Fruit fly (Drosophila melanogaster) whole organism, embryonic: Measurements from ENCODE around the gene CG11597.

Experiments
- Bdp1 ChIP-seq: fragments of 200-800 bp; sonication (Bioruptor generic); optimal IDR thresholded peaks from 3 replicates; lab custom pipeline; 2016; ENCODE audit warnings: missing biosample characterization, missing genetic modification characterization
- CG10209 ChIP-seq: fragments of 200-800 bp; sonication (Bioruptor generic); optimal IDR thresholded peaks from 3 replicates; lab custom pipeline; 2017; ENCODE audit warnings: missing biosample characterization, mild to moderate bottlenecking, missing genetic modification characterization, missing genetic modification reagents
- CG10979 ChIP-seq: fragments of 200-800 bp; sonication (Bioruptor generic); optimal IDR thresholded peaks from 2 replicates; lab custom pipeline; 2018; ENCODE audit warnings: missing biosample characterization, mild to moderate bottlenecking, missing genetic modification characterization, moderate library complexity
- CG11093 ChIP-seq: fragments of 200-800 bp; sonication (Bioruptor generic); IDR thresholded peaks from 3 replicates; pipeline ENCODE4 v1.3.6; 2022; ENCODE audit warnings: missing biosample characterization, missing genetic modification characterization
- CG11560 ChIP-seq: fragments of 200-800 bp; sonication (Bioruptor generic); IDR thresholded peaks from 3 replicates; pipeline ENCODE4 v1.3.6; 2022; ENCODE audit warnings: missing biosample characterization, missing genetic modification characterization
- CG1529 ChIP-seq: fragments of 200-800 bp; sonication (Bioruptor generic); optimal IDR thresholded peaks from 3 replicates; lab custom pipeline; 2018; ENCODE audit warnings: missing biosample characterization, missing genetic modification characterization
- CG15601 ChIP-seq: fragments of 200-800 bp; sonication (Bioruptor generic); optimal IDR thresholded peaks from 3 replicates; lab custom pipeline; 2019; ENCODE audit warnings: missing biosample characterization, mild to moderate bottlenecking, missing genetic modification characterization, moderate library complexity
- CG15696 ChIP-seq: fragments of 200-800 bp; sonication (Bioruptor generic); optimal IDR thresholded peaks from 2 replicates; lab custom pipeline; 2019; ENCODE audit warnings: missing biosample characterization, mild to moderate bottlenecking, missing genetic modification characterization, moderate library complexity
- CG17912 ChIP-seq: fragments of 200-800 bp; sonication (Bioruptor generic); optimal IDR thresholded peaks from 2 replicates; lab custom pipeline; 2018; ENCODE audit warnings: missing biosample characterization, mild to moderate bottlenecking, missing genetic modification characterization
- CG2129 ChIP-seq: fragments of 200-800 bp; sonication (Bioruptor generic); IDR thresholded peaks from 2 replicates; pipeline ENCODE4 v1.3.6; 2022; ENCODE audit warnings: missing biosample characterization, missing genetic modification characterization; ENCODE audit not compliant: partially characterized antibody
- CG34224 ChIP-seq: fragments of 200-800 bp; sonication (Bioruptor generic); IDR thresholded peaks from 3 replicates; pipeline ENCODE4 v1.3.6; 2022; ENCODE audit warnings: missing biosample characterization, missing genetic modification characterization; ENCODE audit not compliant: partially characterized antibody
- CG34422 ChIP-seq: fragments of 200-800 bp; sonication (Bioruptor generic); IDR thresholded peaks from 3 replicates; pipeline ENCODE4 v1.3.6; 2022; ENCODE audit warnings: missing biosample characterization, missing genetic modification characterization
- CG4854 ChIP-seq: fragments of 200-800 bp; sonication (Bioruptor generic); optimal IDR thresholded peaks from 2 replicates; lab custom pipeline; 2016; ENCODE audit warnings: missing biosample characterization, missing genetic modification characterization, inconsistent platforms
- CG5180 ChIP-seq: fragments of 200-800 bp; sonication (Bioruptor generic); optimal IDR thresholded peaks from 3 replicates; lab custom pipeline; 2017; ENCODE audit warnings: missing biosample characterization, missing genetic modification characterization, mild to moderate bottlenecking, moderate library complexity, missing genetic modification reagents
- CG6854 ChIP-seq: fragments of 200-800 bp; sonication (Bioruptor generic); optimal IDR thresholded peaks from 3 replicates; lab custom pipeline; 2017; ENCODE audit warnings: missing biosample characterization, mild to moderate bottlenecking, missing genetic modification characterization
- CG7963 ChIP-seq: fragments of 200-800 bp; sonication (Bioruptor generic); IDR thresholded peaks from 3 replicates; pipeline ENCODE4 v1.3.6; 2022; ENCODE audit warnings: missing biosample characterization, missing genetic modification characterization; ENCODE audit not compliant: partially characterized antibody
- CG9609 ChIP-seq: fragments of 200-800 bp; sonication (Bioruptor generic); optimal IDR thresholded peaks from 3 replicates; lab custom pipeline; 2016; ENCODE audit warnings: missing biosample characterization, missing genetic modification characterization
- CG9797 ChIP-seq: fragments of 200-800 bp; sonication (Bioruptor generic); optimal IDR thresholded peaks from 3 replicates; lab custom pipeline; 2018; ENCODE audit warnings: missing biosample characterization, mild to moderate bottlenecking, missing genetic modification characterization
- CG9876 ChIP-seq: fragments of 200-800 bp; sonication (Bioruptor generic); optimal IDR thresholded peaks from 2 replicates; lab custom pipeline; 2016; ENCODE audit warnings: missing biosample characterization, missing genetic modification characterization
- CTCF ChIP-seq: fragments of 200-800 bp; sonication (Bioruptor generic); optimal IDR thresholded peaks from 2 replicates; lab custom pipeline; 2017; ENCODE audit warnings: missing biosample characterization, mild to moderate bottlenecking, missing genetic modification characterization, moderate library complexity
- Dad ChIP-seq: fragments of 200-800 bp; sonication (Bioruptor generic); optimal IDR thresholded peaks from 3 replicates; lab custom pipeline; 2016; ENCODE audit warnings: missing biosample characterization, missing genetic modification characterization
- Drgx ChIP-seq: fragments of 200-800 bp; sonication (Bioruptor generic); IDR thresholded peaks from 2 replicates; pipeline ENCODE4 v1.3.6; 2022; ENCODE audit warnings: missing biosample characterization, missing genetic modification characterization
- HHEX ChIP-seq: fragments of 200-800 bp; sonication (Bioruptor generic); optimal IDR thresholded peaks from 3 replicates; lab custom pipeline; 2017; ENCODE audit warnings: missing biosample characterization, mild to moderate bottlenecking, missing genetic modification characterization, missing genetic modification reagents
- HLH54F ChIP-seq: fragments of 200-800 bp; sonication (Bioruptor generic); optimal IDR thresholded peaks from 3 replicates; lab custom pipeline; 2016; ENCODE audit warnings: missing biosample characterization, missing genetic modification characterization
- Hsf ChIP-seq: fragments of 200-800 bp; sonication (Bioruptor generic); optimal IDR thresholded peaks from 3 replicates; lab custom pipeline; 2016; ENCODE audit warnings: missing biosample characterization, missing genetic modification characterization
- Med ChIP-seq: fragments of 200-800 bp; sonication (Bioruptor generic); peaks from one replicate; lab custom pipeline; 2016; ENCODE audit warnings: missing biosample characterization, missing genetic modification characterization, mild to moderate bottlenecking, inconsistent platforms, moderate library complexity
- Oli ChIP-seq: fragments of 200-800 bp; sonication (Bioruptor generic); optimal IDR thresholded peaks from 2 replicates; lab custom pipeline; 2018; ENCODE audit warnings: missing biosample characterization, mild to moderate bottlenecking, missing genetic modification characterization, moderate library complexity
- Poxn ChIP-seq: fragments of 200-800 bp; sonication (Bioruptor generic); IDR thresholded peaks from 2 replicates; pipeline ENCODE4 v1.3.6; 2022; ENCODE audit warnings: missing biosample characterization, missing genetic modification characterization
- Side ChIP-seq: fragments of 200-800 bp; sonication (Bioruptor generic); optimal IDR thresholded peaks from 2 replicates; lab custom pipeline; 2016; ENCODE audit warnings: missing biosample characterization, missing genetic modification characterization
- Sox100B ChIP-seq: fragments of 200-800 bp; sonication (Bioruptor generic); optimal IDR thresholded peaks from 3 replicates; lab custom pipeline; 2018; ENCODE audit warnings: missing biosample characterization, mild to moderate bottlenecking, missing genetic modification characterization
- Taf1 ChIP-seq: fragments of 200-800 bp; sonication (Bioruptor generic); IDR thresholded peaks from 2 replicates; pipeline ENCODE4 v1.3.6; 2022; ENCODE audit warnings: missing biosample characterization, missing genetic modification characterization
- Trl ChIP-seq, 3 experiments: fragments of >200 bp in 2 of 3; fragments of 200-800 bp in 1 of 3; sonication (Bioruptor generic) in 1 of 3; optimal IDR thresholded peaks; 2 replicates in 1 of 3; 3 replicates in 2 of 3; lab custom pipeline; 2016 to 2017; ENCODE audit warnings: missing biosample characterization in 1 of 3, missing genetic modification characterization in 1 of 3
- Usf ChIP-seq: fragments of 200-800 bp; sonication (Bioruptor generic); optimal IDR thresholded peaks from 2 replicates; lab custom pipeline; 2017; ENCODE audit warnings: missing genotype, missing biosample characterization, missing genetic modification characterization
- Vsx1 ChIP-seq: fragments of 200-800 bp; sonication (Bioruptor generic); optimal IDR thresholded peaks from 2 replicates; lab custom pipeline; 2017; ENCODE audit warnings: missing biosample characterization, mild to moderate bottlenecking, missing genetic modification characterization, missing genetic modification reagents
- bab2 ChIP-seq: fragments of 200-800 bp; sonication (Bioruptor generic); optimal IDR thresholded peaks from 2 replicates; lab custom pipeline; 2016; ENCODE audit warnings: missing biosample characterization, missing genetic modification characterization
- bbx ChIP-seq: fragments of 200-800 bp; sonication (Bioruptor generic); IDR thresholded peaks from 2 replicates; pipeline ENCODE4 v1.3.6; 2022; ENCODE audit warnings: missing biosample characterization, missing genetic modification characterization; ENCODE audit not compliant: partially characterized antibody
- btn ChIP-seq: fragments of 200-800 bp; sonication (Bioruptor generic); optimal IDR thresholded peaks from 2 replicates; lab custom pipeline; 2016; ENCODE audit warnings: missing biosample characterization, missing genetic modification characterization
- cas ChIP-seq: fragments of 200-800 bp; sonication (Bioruptor generic); IDR thresholded peaks from 2 replicates; pipeline ENCODE4 v1.3.6; 2022; ENCODE audit warnings: missing biosample characterization, missing genetic modification characterization
- chif ChIP-seq, 2 experiments: fragments of 200-800 bp; sonication (Bioruptor generic); optimal IDR thresholded peaks; 3 replicates each; lab custom pipeline; 2016; ENCODE audit warnings: missing biosample characterization in 2 of 2, missing genetic modification characterization in 2 of 2
- ems ChIP-seq: fragments of 200-800 bp; sonication (Bioruptor generic); optimal IDR thresholded peaks from 3 replicates; lab custom pipeline; 2016; ENCODE audit warnings: missing biosample characterization, missing genetic modification characterization
- fd102C ChIP-seq: fragments of 200-800 bp; sonication (Bioruptor generic); optimal IDR thresholded peaks from 2 replicates; lab custom pipeline; 2018; ENCODE audit warnings: missing biosample characterization, mild to moderate bottlenecking, missing genetic modification characterization, moderate library complexity
- pnt ChIP-seq: fragments of 200-800 bp; sonication (Bioruptor generic); optimal IDR thresholded peaks from 3 replicates; lab custom pipeline; 2016; ENCODE audit warnings: missing biosample characterization, missing genetic modification characterization
- pzg ChIP-seq: fragments of 200-800 bp; sonication (Bioruptor generic); optimal IDR thresholded peaks from 3 replicates; lab custom pipeline; 2018; ENCODE audit warnings: missing biosample characterization, mild to moderate bottlenecking, missing genetic modification characterization, moderate library complexity
- sens ChIP-seq: fragments of 200-800 bp; sonication (Bioruptor generic); peaks from one replicate; lab custom pipeline; 2016; ENCODE audit warnings: missing biosample characterization, missing genetic modification characterization
- sens-2 ChIP-seq: fragments of 200-800 bp; sonication (Bioruptor generic); IDR thresholded peaks from 2 replicates; pipeline ENCODE4 v1.3.6; 2022; ENCODE audit warnings: missing biosample characterization, missing genetic modification characterization
- shn ChIP-seq: fragments of 200-800 bp; sonication (Bioruptor generic); optimal IDR thresholded peaks from 3 replicates; lab custom pipeline; 2016; ENCODE audit warnings: missing biosample characterization, missing genetic modification characterization
- sr ChIP-seq: fragments of 200-800 bp; sonication (Bioruptor generic); IDR thresholded peaks from 3 replicates; pipeline ENCODE4 v1.3.6; 2022; ENCODE audit warnings: missing biosample characterization, missing genetic modification characterization
- sug ChIP-seq: fragments of 200-800 bp; optimal IDR thresholded peaks from 2 replicates; lab custom pipeline; 2019; ENCODE audit warnings: missing biosample characterization, mild to moderate bottlenecking, missing genetic modification characterization, moderate library complexity
- tgo ChIP-seq: fragments of 200-800 bp; sonication (Bioruptor generic); IDR thresholded peaks from 3 replicates; pipeline ENCODE4 v1.3.6; 2022; ENCODE audit warnings: missing biosample characterization, missing genetic modification characterization
- vvl ChIP-seq: fragments of 200-800 bp; sonication (Bioruptor generic); IDR thresholded peaks from 2 replicates; pipeline ENCODE4 v1.3.6; 2022; ENCODE audit warnings: missing biosample characterization, missing genetic modification characterization
- zen ChIP-seq: fragments of 200-800 bp; sonication (Bioruptor generic); optimal IDR thresholded peaks from 3 replicates; lab custom pipeline; 2018; ENCODE audit warnings: missing biosample characterization, mild to moderate bottlenecking, missing genetic modification characterization, moderate library complexity
- zfh2 ChIP-seq: fragments of 200-800 bp; sonication (Bioruptor generic); optimal IDR thresholded peaks from 2 replicates; lab custom pipeline; 2016; ENCODE audit warnings: missing biosample characterization, missing genetic modification characterization

CG11597 gene

DNA sequence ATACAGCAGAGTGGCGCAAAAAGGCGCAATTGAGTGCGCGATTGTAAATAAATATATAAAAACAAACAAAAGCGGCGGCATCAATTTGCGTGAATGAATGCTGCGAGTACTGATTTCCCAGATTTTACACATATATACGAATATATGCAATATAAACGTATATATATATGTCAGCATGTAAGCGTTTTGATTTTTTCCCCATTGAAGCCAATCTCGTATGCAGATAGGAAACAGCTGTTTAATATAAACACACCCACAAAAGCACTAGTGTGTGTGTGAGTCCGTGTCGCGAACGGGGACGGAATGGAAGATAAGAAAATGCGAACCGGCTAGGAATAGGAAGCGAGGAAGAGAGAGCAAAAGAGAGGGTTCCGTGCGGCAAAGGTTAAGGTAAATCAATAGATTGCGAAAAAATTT is 33.1 kb downstream of the CG11597 start:
- TF ChIP-seq Sox100B (GFP tag; lab: Kevin White, UChicago) (no peak), bab2 (GFP tag; lab: Kevin White, UChicago) (no peak), Bdp1 (GFP tag; lab: Kevin White, UChicago) (no peak), pnt (GFP tag; lab: Kevin White, UChicago) (no peak), Trl (optimal IDR thresholded peaks at IDR 0.05; lab: Kevin White, UChicago) (peak in 1 of 2 experiments; percentile 49), Trl (GFP tag; optimal IDR thresholded peaks at IDR 0.05; lab: Kevin White, UChicago) (no peak), CG10209 (no peak), shn (GFP tag; lab: Kevin White, UChicago) (no peak), CG9609 (GFP tag; lab: Kevin White, UChicago) (no peak), tgo (no peak), pzg (GFP tag; lab: Kevin White, UChicago) (no peak), CG15601 (tag; lab: Kevin White, UChicago) (no peak), CG4854 (GFP tag; lab: Kevin White, UChicago) (no peak), Med (GFP tag; lab: Kevin White, UChicago) (peak; percentile 73), chif (GFP tag; optimal IDR thresholded peaks at IDR 0.05; lab: Kevin White, UChicago) (no peak), Dad (GFP tag; lab: Kevin White, UChicago) (no peak), HLH54F (GFP tag; lab: Kevin White, UChicago) (no peak), CG34224 (GFP tag; lab: Robert Waterston, UW) (no peak), Oli (tag; lab: Kevin White, UChicago) (no peak), CG6854 (no peak), sug (tag; lab: Kevin White, UChicago) (peak; percentile 25), bbx (no peak), sens (GFP tag; lab: Kevin White, UChicago) (peak; percentile 34), CG11093 (GFP tag; lab: Robert Waterston, UW) (no peak), fd102C (GFP tag; lab: Kevin White, UChicago) (no peak), CG1529 (no peak), Usf (GFP tag; lab: Kevin White, UChicago) (no peak), CG2129 (GFP tag; lab: Robert Waterston, UW) (no peak), CG5180 (no peak), Poxn (GFP tag; lab: Robert Waterston, UW) (no peak), CG15696 (tag; lab: Kevin White, UChicago) (no peak), HHEX (GFP tag; lab: Kevin White, UChicago) (no peak), Side (no peak), Taf1 (GFP tag; lab: Robert Waterston, UW) (no peak), CG10979 (tag; lab: Kevin White, UChicago) (no peak), zfh2 (GFP tag; lab: Kevin White, UChicago) (no peak), vvl (GFP tag; lab: Robert Waterston, UW) (0 out of 2 replicates have a peak, but pooled peaks have one; percentile 13), sr (GFP tag; lab: Robert Waterston, UW) (no peak), CG34422 (GFP tag; lab: Robert Waterston, UW) (peak; percentile 40; the same call in 1 of the 3 replicates), zen (no peak), CG17912 (GFP tag; lab: Kevin White, UChicago) (no peak), btn (GFP tag; lab: Kevin White, UChicago) (no peak), Hsf (GFP tag; lab: Kevin White, UChicago) (no peak), CG9876 (GFP tag; lab: Kevin White, UChicago) (no peak), ems (GFP tag; lab: Kevin White, UChicago) (no peak), CG9797 (GFP tag; lab: Kevin White, UChicago) (no peak), CG7963 (no peak), cas (no peak), sens-2 (no peak), CTCF (GFP tag; lab: Kevin White, UChicago) (no peak), Drgx (no peak), CG11560 (tag; lab: Robert Waterston, UW) (no peak), Vsx1 (GFP tag; lab: Kevin White, UChicago) (no peak)
